Fruit fly (Drosophila melanogaster) whole organism, embryonic: ENCODE data around the gene CG31104.

Experiments
- Asciz ChIP-seq: fragments of 200-800 bp; sonication (Bioruptor generic); optimal IDR thresholded peaks from 2 replicates; lab custom pipeline; 2017; ENCODE audit warnings: missing biosample characterization, mild to moderate bottlenecking, missing genetic modification characterization, missing genetic modification reagents
- Atf6 ChIP-seq: fragments of 200-800 bp; sonication (Bioruptor generic); IDR thresholded peaks from 2 replicates; pipeline ENCODE4 v1.3.6; 2022; ENCODE audit warnings: missing biosample characterization, missing genetic modification characterization
- CG10147 ChIP-seq: fragments of 200-800 bp; sonication (Bioruptor generic); optimal IDR thresholded peaks from 2 replicates; lab custom pipeline; 2019; ENCODE audit warnings: missing biosample characterization, mild to moderate bottlenecking, missing genetic modification characterization, moderate library complexity
- CG10543 ChIP-seq: fragments of 200-800 bp; sonication (Bioruptor generic); optimal IDR thresholded peaks from 3 replicates; lab custom pipeline; 2017; ENCODE audit warnings: missing biosample characterization, mild to moderate bottlenecking, missing genetic modification characterization, moderate library complexity
- CG11723 ChIP-seq: fragments of 200-800 bp; sonication (Bioruptor generic); optimal IDR thresholded peaks from 2 replicates; lab custom pipeline; 2017; ENCODE audit warnings: missing biosample characterization, mild to moderate bottlenecking, missing genetic modification characterization
- CG12071 ChIP-seq: fragments of 200-800 bp; sonication (Bioruptor generic); optimal IDR thresholded peaks from 3 replicates; lab custom pipeline; 2018; ENCODE audit warnings: missing biosample characterization, mild to moderate bottlenecking, missing genetic modification characterization
- CG12299 ChIP-seq: fragments of 200-800 bp; sonication (Bioruptor generic); optimal IDR thresholded peaks from 2 replicates; lab custom pipeline; 2018; ENCODE audit warnings: missing biosample characterization, mild to moderate bottlenecking, missing genetic modification characterization
- CG12769 ChIP-seq: fragments of 200-800 bp; sonication (Bioruptor generic); optimal IDR thresholded peaks from 2 replicates; lab custom pipeline; 2019; ENCODE audit warnings: missing biosample characterization, mild to moderate bottlenecking, missing genetic modification characterization, moderate library complexity
- CG13296 ChIP-seq: fragments of 200-800 bp; sonication (Bioruptor generic); optimal IDR thresholded peaks from 3 replicates; lab custom pipeline; 2018; ENCODE audit warnings: missing biosample characterization, mild to moderate bottlenecking, missing genetic modification characterization
- CG14710 ChIP-seq: fragments of 200-800 bp; sonication (Bioruptor generic); optimal IDR thresholded peaks from 3 replicates; lab custom pipeline; 2019; ENCODE audit warnings: missing biosample characterization, mild to moderate bottlenecking, missing genetic modification characterization, moderate library complexity
- CG15011 ChIP-seq: fragments of 200-800 bp; sonication (Bioruptor generic); optimal IDR thresholded peaks from 3 replicates; lab custom pipeline; 2018; ENCODE audit warnings: missing biosample characterization, mild to moderate bottlenecking, missing genetic modification characterization
- CG15269 ChIP-seq: fragments of 200-800 bp; sonication (Bioruptor generic); optimal IDR thresholded peaks from 2 replicates; lab custom pipeline; 2018; ENCODE audit warnings: missing biosample characterization, mild to moderate bottlenecking, missing genetic modification characterization, moderate library complexity
- CG1603 ChIP-seq: fragments of 200-800 bp; sonication (Bioruptor generic); optimal IDR thresholded peaks from 2 replicates; lab custom pipeline; 2019; ENCODE audit warnings: missing biosample characterization, mild to moderate bottlenecking, missing genetic modification characterization, moderate library complexity
- CG17385 ChIP-seq: fragments of 200-800 bp; sonication (Bioruptor generic); optimal IDR thresholded peaks from 3 replicates; lab custom pipeline; 2018; ENCODE audit warnings: missing biosample characterization, mild to moderate bottlenecking, missing genetic modification characterization
- CG18599 ChIP-seq: fragments of 200-800 bp; sonication (Bioruptor generic); optimal IDR thresholded peaks from 3 replicates; lab custom pipeline; 2017; ENCODE audit warnings: missing biosample characterization, missing genetic modification characterization, mild to moderate bottlenecking, moderate library complexity, missing genetic modification reagents
- CG2678 ChIP-seq: fragments of 200-800 bp; sonication (Bioruptor generic); optimal IDR thresholded peaks from 3 replicates; lab custom pipeline; 2019; ENCODE audit warnings: missing biosample characterization, mild to moderate bottlenecking, missing genetic modification characterization, moderate library complexity
- CG3065 ChIP-seq: fragments of 200-800 bp; sonication (Bioruptor generic); optimal IDR thresholded peaks from 2 replicates; lab custom pipeline; 2016; ENCODE audit warnings: missing biosample characterization, missing genetic modification characterization
- CG34376 ChIP-seq: fragments of 200-800 bp; sonication (Bioruptor generic); optimal IDR thresholded peaks from 2 replicates; lab custom pipeline; 2018; ENCODE audit warnings: missing biosample characterization, mild to moderate bottlenecking, missing genetic modification characterization
- CG4707 ChIP-seq: fragments of 200-800 bp; sonication (Bioruptor generic); optimal IDR thresholded peaks from 2 replicates; lab custom pipeline; 2018; ENCODE audit warnings: missing biosample characterization, mild to moderate bottlenecking, missing genetic modification characterization, moderate library complexity
- CG7928 ChIP-seq: fragments of 200-800 bp; sonication (Bioruptor generic); optimal IDR thresholded peaks from 2 replicates; lab custom pipeline; 2017; ENCODE audit warnings: missing biosample characterization, mild to moderate bottlenecking, missing genetic modification characterization
- CG8290 ChIP-seq, 3 experiments: fragments of 200-800 bp; sonication (Bioruptor generic); optimal IDR thresholded peaks; 2 replicates each; lab custom pipeline; 2016 to 2019; ENCODE audit warnings: missing biosample characterization in 3 of 3, missing genetic modification characterization in 3 of 3, mild to moderate bottlenecking in 2 of 3, moderate library complexity in 1 of 3
- Dip2 ChIP-seq: fragments of 200-800 bp; sonication (Bioruptor generic); IDR thresholded peaks from 2 replicates; pipeline ENCODE4 v1.3.6; 2022; ENCODE audit warnings: missing biosample characterization, missing genetic modification characterization
- E2f2 ChIP-seq: fragments of 200-800 bp; sonication (Bioruptor generic); IDR thresholded peaks from 2 replicates; pipeline ENCODE4 v1.3.6; 2022; ENCODE audit warnings: missing biosample characterization, missing genetic modification characterization
- Ets65A ChIP-seq: fragments of 200-800 bp; sonication (Bioruptor generic); peaks from one replicate; lab custom pipeline; 2016; ENCODE audit warnings: missing biosample characterization, missing genetic modification characterization
- Fer1 ChIP-seq: fragments of 200-800 bp; sonication (Bioruptor generic); optimal IDR thresholded peaks from 2 replicates; lab custom pipeline; 2017; ENCODE audit warnings: missing biosample characterization, mild to moderate bottlenecking, missing genetic modification characterization
- Gsc ChIP-seq: fragments of 200-800 bp; sonication (Bioruptor generic); IDR thresholded peaks from 2 replicates; pipeline ENCODE4 v1.3.6; 2022; ENCODE audit warnings: missing biosample characterization, missing genetic modification characterization
- HLH3B ChIP-seq: fragments of 200-800 bp; sonication (Bioruptor generic); IDR thresholded peaks from 2 replicates; pipeline ENCODE4 v1.3.6; 2022; ENCODE audit warnings: missing biosample characterization, missing genetic modification characterization
- Hmr ChIP-seq: fragments of 200-800 bp; sonication (Bioruptor generic); optimal IDR thresholded peaks from 3 replicates; lab custom pipeline; 2017; ENCODE audit warnings: mild to moderate bottlenecking, missing biosample characterization, missing genetic modification reagents, missing genetic modification characterization
- MESR4 ChIP-seq: fragments of 200-800 bp; sonication (Bioruptor generic); optimal IDR thresholded peaks from 2 replicates; lab custom pipeline; 2018; ENCODE audit warnings: missing biosample characterization, mild to moderate bottlenecking, missing genetic modification characterization, moderate library complexity
- Myb ChIP-seq: fragments of 200-800 bp; sonication (Bioruptor generic); optimal IDR thresholded peaks from 2 replicates; lab custom pipeline; 2016; ENCODE audit warnings: missing biosample characterization, missing genetic modification characterization
- NfI ChIP-seq: fragments of 200-800 bp; sonication (Bioruptor generic); optimal IDR thresholded peaks from 3 replicates; lab custom pipeline; 2018; ENCODE audit warnings: missing biosample characterization, mild to moderate bottlenecking, missing genetic modification characterization, moderate library complexity
- Rfx ChIP-seq: fragments of 200-800 bp; sonication (Bioruptor generic); IDR thresholded peaks from 2 replicates; pipeline ENCODE4 v1.3.6; 2022; ENCODE audit warnings: missing biosample characterization, missing genetic modification characterization
- Sin3A ChIP-seq: fragments of >200 bp; optimal IDR thresholded peaks from 2 replicates; lab custom pipeline; 2018
- Sox100B ChIP-seq: fragments of 200-800 bp; sonication (Bioruptor generic); optimal IDR thresholded peaks from 3 replicates; lab custom pipeline; 2018; ENCODE audit warnings: missing biosample characterization, mild to moderate bottlenecking, missing genetic modification characterization
- Sox102F ChIP-seq: fragments of 200-800 bp; sonication (Bioruptor generic); optimal IDR thresholded peaks from 2 replicates; lab custom pipeline; 2018; ENCODE audit warnings: missing biosample characterization, mild to moderate bottlenecking, missing genetic modification characterization, moderate library complexity
- al ChIP-seq: fragments of 200-800 bp; sonication (Bioruptor generic); IDR thresholded peaks from 2 replicates; pipeline ENCODE4 v1.3.6; 2022; ENCODE audit warnings: missing biosample characterization, missing genetic modification characterization
- bcd ChIP-seq: fragments of 200-800 bp; sonication (Bioruptor generic); optimal IDR thresholded peaks from 2 replicates; lab custom pipeline; 2017; ENCODE audit warnings: missing biosample characterization, mild to moderate bottlenecking, missing genetic modification characterization
- cad ChIP-seq: fragments of >200 bp; optimal IDR thresholded peaks from 2 replicates; lab custom pipeline; 2017; ENCODE audit warnings: missing biosample characterization, missing genetic modification characterization
- gem ChIP-seq: fragments of 200-800 bp; sonication (Bioruptor generic); optimal IDR thresholded peaks from 2 replicates; lab custom pipeline; 2019; ENCODE audit warnings: missing biosample characterization, mild to moderate bottlenecking, missing genetic modification characterization, moderate library complexity
- her ChIP-seq: fragments of 200-800 bp; sonication (Bioruptor generic); optimal IDR thresholded peaks from 2 replicates; lab custom pipeline; 2016; ENCODE audit warnings: missing biosample characterization, missing genetic modification characterization
- inv ChIP-seq: fragments of 200-800 bp; sonication (Bioruptor generic); IDR thresholded peaks from 2 replicates; pipeline ENCODE4 v1.3.6; 2022; ENCODE audit warnings: missing biosample characterization, missing genetic modification characterization; ENCODE audit not compliant: partially characterized antibody
- odd ChIP-seq: fragments of 200-800 bp; sonication (Bioruptor generic); optimal IDR thresholded peaks from 2 replicates; lab custom pipeline; 2017; ENCODE audit warnings: missing biosample characterization, mild to moderate bottlenecking, missing genetic modification characterization
- otp ChIP-seq: fragments of 200-800 bp; sonication (Bioruptor generic); IDR thresholded peaks from 3 replicates; pipeline ENCODE4, ENCODE4 v1.3.6; 2022; ENCODE audit warnings: missing biosample characterization, missing genetic modification characterization
- peb ChIP-seq: fragments of 200-800 bp; sonication (Bioruptor generic); IDR thresholded peaks from 2 replicates; pipeline ENCODE4 v1.3.6; 2022; ENCODE audit warnings: missing biosample characterization, missing genetic modification characterization
- salm ChIP-seq: fragments of 200-800 bp; sonication (Bioruptor generic); optimal IDR thresholded peaks from 2 replicates; lab custom pipeline; 2018; ENCODE audit warnings: missing biosample characterization, mild to moderate bottlenecking, missing genetic modification characterization
- scrt ChIP-seq: fragments of 200-800 bp; sonication (Bioruptor generic); optimal IDR thresholded peaks from 2 replicates; lab custom pipeline; 2018; ENCODE audit warnings: missing biosample characterization, mild to moderate bottlenecking, missing genetic modification characterization, moderate library complexity
- sug ChIP-seq: fragments of 200-800 bp; optimal IDR thresholded peaks from 2 replicates; lab custom pipeline; 2019; ENCODE audit warnings: missing biosample characterization, mild to moderate bottlenecking, missing genetic modification characterization, moderate library complexity
- tap ChIP-seq: fragments of 200-800 bp; optimal IDR thresholded peaks from 3 replicates; lab custom pipeline; 2019; ENCODE audit warnings: missing biosample characterization, mild to moderate bottlenecking, missing genetic modification characterization, moderate library complexity
- tx ChIP-seq: fragments of 200-800 bp; sonication (Bioruptor generic); optimal IDR thresholded peaks from 2 replicates; lab custom pipeline; 2016; ENCODE audit warnings: missing biosample characterization, missing genetic modification characterization
- wek ChIP-seq: fragments of 200-800 bp; sonication (Bioruptor generic); optimal IDR thresholded peaks from 3 replicates; lab custom pipeline; 2018; ENCODE audit warnings: missing biosample characterization, mild to moderate bottlenecking, missing genetic modification characterization, moderate library complexity

Gene CG31104

DNA sequence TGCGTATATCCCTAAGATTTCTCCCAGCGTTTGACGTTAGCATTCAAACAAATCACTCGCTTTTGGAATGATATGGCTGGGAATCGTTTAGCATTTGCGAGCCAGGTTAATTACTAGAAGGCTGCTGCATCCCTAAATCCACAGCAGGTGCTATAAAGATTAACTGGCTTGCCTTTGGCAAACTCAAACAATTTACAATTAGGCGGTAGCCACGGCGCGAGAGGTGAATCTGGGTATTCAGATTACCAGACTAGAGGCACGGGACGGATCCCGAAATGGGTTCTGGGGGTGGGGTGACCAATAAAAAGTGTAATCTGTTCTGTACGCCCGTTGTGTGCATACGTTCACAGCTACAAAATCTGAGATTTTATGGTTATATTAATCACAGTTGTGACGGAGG, 4.1 kb upstream of the CG31104 start, which contains the start of gene CG11892 (continued):
- TF ChIP-seq CG15269 (tag; lab: Kevin White, UChicago): peak; percentile 60
- TF ChIP-seq Asciz (GFP tag; lab: Kevin White, UChicago): peak; percentile 42
- TF ChIP-seq CG3065 (GFP tag; lab: Kevin White, UChicago): no peak
- no peak for TF ChIP-seq HLH3B (GFP tag; lab: Robert Waterston, UW)
- TF ChIP-seq E2f2 (GFP tag; lab: Robert Waterston, UW): no peak
- peak; percentile 53 for TF ChIP-seq gem (tag; lab: Kevin White, UChicago)
- TF ChIP-seq CG34376 (GFP tag; lab: Kevin White, UChicago): peak; percentile 17
- TF ChIP-seq her (GFP tag; lab: Kevin White, UChicago): peak; percentile 6
- TF ChIP-seq Sox100B (GFP tag; lab: Kevin White, UChicago): peak; percentile 17
- peak; percentile 52 for TF ChIP-seq tap (tag; lab: Kevin White, UChicago)
- TF ChIP-seq NfI (GFP tag; lab: Kevin White, UChicago): peak; percentile 41
- TF ChIP-seq MESR4: no peak
- peak; percentile 56 for TF ChIP-seq CG1603 (tag; lab: Kevin White, UChicago)
- peak; percentile 16 for TF ChIP-seq salm (tag; lab: Kevin White, UChicago)
- no peak for TF ChIP-seq CG8290 (GFP tag; optimal IDR thresholded peaks at IDR 0.05; lab: Kevin White, UChicago)
- peak in 1 of 2 experiments; percentile 93 for TF ChIP-seq CG8290 (tag; optimal IDR thresholded peaks at IDR 0.05; lab: Kevin White, UChicago)
- no peak for TF ChIP-seq cad (GFP tag; lab: Kevin White, UChicago)
- peak; percentile 72 for TF ChIP-seq CG10543
- TF ChIP-seq Myb: no peak
- peak; percentile 66 for TF ChIP-seq odd (GFP tag; lab: Kevin White, UChicago)
- peak; percentile 75 for TF ChIP-seq CG18599
- peak; percentile 37 for TF ChIP-seq Sox102F
- peak; percentile 68 for TF ChIP-seq scrt
- TF ChIP-seq bcd: peak; percentile 20
- 0 out of 2 replicates have a peak, but pooled peaks have one; percentile 15 for TF ChIP-seq Rfx (GFP tag; lab: Robert Waterston, UW)
- TF ChIP-seq Atf6 (GFP tag; lab: Robert Waterston, UW): peak; percentile 21; the same call in 1 of the 2 replicates
- peak; percentile 88 for TF ChIP-seq Ets65A
- peak; percentile 18 for TF ChIP-seq CG12299 (tag; lab: Kevin White, UChicago)
- TF ChIP-seq CG15011 (GFP tag; lab: Kevin White, UChicago): peak; percentile 31
- TF ChIP-seq Fer1 (GFP tag; lab: Kevin White, UChicago): peak; percentile 74
- TF ChIP-seq CG2678: peak; percentile 65
- no peak for TF ChIP-seq Gsc
- peak; percentile 39 for TF ChIP-seq CG4707 (GFP tag; lab: Kevin White, UChicago)
- no peak for TF ChIP-seq Sin3A (lab: Kevin White, UChicago)
- TF ChIP-seq peb: no peak
- TF ChIP-seq CG11723: peak; percentile 11
- TF ChIP-seq inv (GFP tag; lab: Robert Waterston, UW): no peak
- TF ChIP-seq CG12071 (GFP tag; lab: Kevin White, UChicago): peak; percentile 81
- no peak for TF ChIP-seq Dip2 (GFP tag; lab: Robert Waterston, UW)
- TF ChIP-seq CG14710 (tag; lab: Kevin White, UChicago): no peak
- TF ChIP-seq sug: peak; percentile 48
- TF ChIP-seq tx: no peak
- TF ChIP-seq CG12769: peak; percentile 87
- TF ChIP-seq Hmr: peak; percentile 73
- TF ChIP-seq wek (GFP tag; lab: Kevin White, UChicago): peak; percentile 49
- TF ChIP-seq CG17385: peak; percentile 44
- peak; percentile 45; the same call in 1 of the 3 replicates for TF ChIP-seq otp (GFP tag; lab: Robert Waterston, UW)
- peak; percentile 45 for TF ChIP-seq CG7928 (GFP tag; lab: Kevin White, UChicago)
- peak; percentile 27 for TF ChIP-seq CG10147 (GFP tag; lab: Kevin White, UChicago)
- no peak for TF ChIP-seq al (GFP tag; lab: Robert Waterston, UW)
- peak; percentile 76 for TF ChIP-seq CG13296 (GFP tag; lab: Kevin White, UChicago)
